Fruit fly (Drosophila melanogaster) whole organism, embryonic: ENCODE data around the gene Pgd.

ENCODE experiments used
- Aef1 ChIP-seq: fragments of 200-800 bp; sonication (Bioruptor generic); IDR thresholded peaks from 3 replicates; pipeline ENCODE4 v1.3.6; 2022; ENCODE audit warnings: missing biosample characterization, missing genetic modification characterization
- Atf3 ChIP-seq: fragments of 200-800 bp; sonication (Bioruptor generic); optimal IDR thresholded peaks from 3 replicates; lab custom pipeline; 2016; ENCODE audit warnings: missing biosample characterization, missing genetic modification characterization
- Blimp-1 ChIP-seq: fragments of 200-800 bp; sonication (Bioruptor generic); optimal IDR thresholded peaks from 3 replicates; lab custom pipeline; 2018; ENCODE audit warnings: missing biosample characterization, missing genetic modification characterization, mild to moderate bottlenecking, moderate library complexity, missing genetic modification reagents
- BtbVII ChIP-seq: fragments of 200-800 bp; sonication (Bioruptor generic); optimal IDR thresholded peaks from 3 replicates; lab custom pipeline; 2017; ENCODE audit warnings: missing biosample characterization, mild to moderate bottlenecking, missing genetic modification characterization
- CG10267 ChIP-seq: fragments of 200-800 bp; sonication (Bioruptor generic); optimal IDR thresholded peaks from 2 replicates; lab custom pipeline; 2018; ENCODE audit warnings: missing biosample characterization, mild to moderate bottlenecking, missing genetic modification characterization, moderate library complexity
- CG10366 ChIP-seq: fragments of 200-800 bp; sonication (Bioruptor generic); IDR thresholded peaks from 2 replicates; pipeline ENCODE4 v1.3.6; 2022; ENCODE audit warnings: missing biosample characterization, missing genetic modification characterization
- CG11695 ChIP-seq: fragments of 200-800 bp; sonication (Bioruptor generic); IDR thresholded peaks from 3 replicates; pipeline ENCODE4 v1.3.6; 2022; ENCODE audit warnings: missing biosample characterization, missing genetic modification characterization
- CG12236 ChIP-seq: fragments of 200-800 bp; sonication (Bioruptor generic); optimal IDR thresholded peaks from 2 replicates; lab custom pipeline; 2016; ENCODE audit warnings: missing biosample characterization, missing genetic modification characterization
- CG12942 ChIP-seq: fragments of 200-800 bp; sonication (Bioruptor generic); optimal IDR thresholded peaks from 3 replicates; lab custom pipeline; 2016; ENCODE audit warnings: missing biosample characterization, missing genetic modification characterization
- CG15011 ChIP-seq: fragments of 200-800 bp; sonication (Bioruptor generic); optimal IDR thresholded peaks from 3 replicates; lab custom pipeline; 2018; ENCODE audit warnings: missing biosample characterization, mild to moderate bottlenecking, missing genetic modification characterization
- CG1647 ChIP-seq: fragments of 200-800 bp; sonication (Bioruptor generic); optimal IDR thresholded peaks from 3 replicates; lab custom pipeline; 2016; ENCODE audit warnings: missing biosample characterization, missing genetic modification characterization
- CG16863 ChIP-seq: fragments of 200-800 bp; sonication (Bioruptor generic); optimal IDR thresholded peaks from 3 replicates; lab custom pipeline; 2016; ENCODE audit warnings: missing biosample characterization, missing genetic modification characterization
- CG1832 ChIP-seq: fragments of 200-800 bp; sonication (Bioruptor generic); optimal IDR thresholded peaks from 2 replicates; lab custom pipeline; 2017; ENCODE audit warnings: missing biosample characterization, mild to moderate bottlenecking, missing genetic modification characterization, inconsistent platforms
- CG18619 ChIP-seq: fragments of 200-800 bp; sonication (Bioruptor generic); optimal IDR thresholded peaks from 3 replicates; lab custom pipeline; 2017; ENCODE audit warnings: missing biosample characterization, mild to moderate bottlenecking, missing genetic modification characterization
- CG2199 ChIP-seq: fragments of 200-800 bp; sonication (Bioruptor generic); IDR thresholded peaks from 3 replicates; pipeline ENCODE4 v1.3.6; 2022; ENCODE audit warnings: missing biosample characterization, missing genetic modification characterization
- CG31388 ChIP-seq: fragments of 200-800 bp; sonication (Bioruptor generic); optimal IDR thresholded peaks from 2 replicates; lab custom pipeline; 2016; ENCODE audit warnings: missing biosample characterization, missing genetic modification characterization
- CG6654 ChIP-seq: fragments of 200-800 bp; sonication (Bioruptor generic); optimal IDR thresholded peaks from 2 replicates; lab custom pipeline; 2017; ENCODE audit warnings: missing biosample characterization, mild to moderate bottlenecking, missing genetic modification characterization
- CG6854 ChIP-seq: fragments of 200-800 bp; sonication (Bioruptor generic); optimal IDR thresholded peaks from 3 replicates; lab custom pipeline; 2017; ENCODE audit warnings: missing biosample characterization, mild to moderate bottlenecking, missing genetic modification characterization
- CG8359 ChIP-seq: fragments of 200-800 bp; sonication (Bioruptor generic); optimal IDR thresholded peaks from 2 replicates; lab custom pipeline; 2017; ENCODE audit warnings: missing biosample characterization, mild to moderate bottlenecking, missing genetic modification characterization, borderline replicate concordance
- CG8388 ChIP-seq: fragments of 200-800 bp; sonication (Bioruptor generic); optimal IDR thresholded peaks from 2 replicates; lab custom pipeline; 2019; ENCODE audit warnings: missing biosample characterization, mild to moderate bottlenecking, missing genetic modification characterization, moderate library complexity
- CG8765 ChIP-seq: fragments of 200-800 bp; sonication (Bioruptor generic); IDR thresholded peaks from 2 replicates; pipeline ENCODE4 v1.3.6; 2022; ENCODE audit warnings: missing biosample characterization, missing genetic modification characterization
- CoRest ChIP-seq: fragments of 200-800 bp; sonication (Bioruptor generic); optimal IDR thresholded peaks from 3 replicates; lab custom pipeline; 2018; ENCODE audit warnings: missing biosample characterization, mild to moderate bottlenecking, missing genetic modification characterization, moderate library complexity
- Dll ChIP-seq: fragments of 200-800 bp; sonication (Bioruptor generic); IDR thresholded peaks from 4 replicates; pipeline ENCODE4 v1.3.6; 2022; ENCODE audit warnings: missing biosample characterization, missing genetic modification characterization; ENCODE audit not compliant: partially characterized antibody
- Drgx ChIP-seq: fragments of 200-800 bp; sonication (Bioruptor generic); IDR thresholded peaks from 2 replicates; pipeline ENCODE4 v1.3.6; 2022; ENCODE audit warnings: missing biosample characterization, missing genetic modification characterization
- Fer3 ChIP-seq: fragments of 200-800 bp; sonication (Bioruptor generic); optimal IDR thresholded peaks from 2 replicates; lab custom pipeline; 2018; ENCODE audit warnings: missing biosample characterization, mild to moderate bottlenecking, missing genetic modification characterization, moderate library complexity
- GATAe ChIP-seq: fragments of 200-800 bp; sonication (Bioruptor generic); conservative IDR thresholded peaks from 2 replicates; pipeline ENCODE4 v1.3.6; 2022; ENCODE audit warnings: missing biosample characterization, missing genetic modification characterization
- Gsc ChIP-seq: fragments of 200-800 bp; sonication (Bioruptor generic); IDR thresholded peaks from 2 replicates; pipeline ENCODE4 v1.3.6; 2022; ENCODE audit warnings: missing biosample characterization, missing genetic modification characterization
- Gug ChIP-seq: fragments of 200-800 bp; sonication (Bioruptor generic); IDR thresholded peaks from 4 replicates; pipeline ENCODE4 v1.3.6; 2022; ENCODE audit warnings: missing biosample characterization, missing genetic modification characterization
- HmgD ChIP-seq: fragments of 200-800 bp; sonication (Bioruptor generic); optimal IDR thresholded peaks from 3 replicates; lab custom pipeline; 2016; ENCODE audit warnings: missing biosample characterization, missing genetic modification characterization
- Sin3A ChIP-seq: fragments of >200 bp; optimal IDR thresholded peaks from 2 replicates; lab custom pipeline; 2018
- Vsx1 ChIP-seq: fragments of 200-800 bp; sonication (Bioruptor generic); optimal IDR thresholded peaks from 2 replicates; lab custom pipeline; 2017; ENCODE audit warnings: missing biosample characterization, mild to moderate bottlenecking, missing genetic modification characterization, missing genetic modification reagents
- YL-1 ChIP-seq: fragments of 200-800 bp; sonication (Bioruptor generic); optimal IDR thresholded peaks from 3 replicates; lab custom pipeline; 2017; ENCODE audit warnings: missing biosample characterization, mild to moderate bottlenecking, missing genetic modification characterization
- bsh ChIP-seq, 2 experiments: fragments of 200-800 bp; sonication (Bioruptor generic); optimal IDR thresholded peaks; 2 replicates each; lab custom pipeline; 2017 to 2018; ENCODE audit warnings: mild to moderate bottlenecking in 2 of 2, missing biosample characterization in 2 of 2, missing genetic modification characterization in 2 of 2, moderate library complexity in 1 of 2
- cg ChIP-seq: fragments of 200-800 bp; sonication (Bioruptor generic); optimal IDR thresholded peaks from 3 replicates; lab custom pipeline; 2019; ENCODE audit warnings: missing biosample characterization, mild to moderate bottlenecking, missing genetic modification characterization, moderate library complexity
- dm ChIP-seq: fragments of 200-800 bp; sonication (Bioruptor generic); optimal IDR thresholded peaks from 3 replicates; lab custom pipeline; 2016; ENCODE audit warnings: missing biosample characterization, missing genetic modification characterization
- ems ChIP-seq: fragments of 200-800 bp; sonication (Bioruptor generic); optimal IDR thresholded peaks from 3 replicates; lab custom pipeline; 2016; ENCODE audit warnings: missing biosample characterization, missing genetic modification characterization
- exex ChIP-seq: fragments of 200-800 bp; sonication (Bioruptor generic); optimal IDR thresholded peaks from 4 replicates; lab custom pipeline; 2018; ENCODE audit warnings: missing biosample characterization, mild to moderate bottlenecking, missing genetic modification characterization, moderate library complexity
- grn ChIP-seq: fragments of 200-800 bp; sonication (Bioruptor generic); optimal IDR thresholded peaks from 3 replicates; lab custom pipeline; 2017; ENCODE audit warnings: missing biosample characterization, missing genetic modification characterization
- gsb ChIP-seq: fragments of 200-800 bp; sonication (Bioruptor generic); IDR thresholded peaks from 2 replicates; pipeline ENCODE4 v1.3.6; 2022; ENCODE audit warnings: missing biosample characterization, missing genetic modification characterization
- gsb-n ChIP-seq: fragments of 200-800 bp; sonication (Bioruptor generic); optimal IDR thresholded peaks from 3 replicates; lab custom pipeline; 2018; ENCODE audit warnings: missing biosample characterization, mild to moderate bottlenecking, missing genetic modification characterization
- lov ChIP-seq, 2 experiments: fragments of 200-800 bp in 1 of 2; fragments of >200 bp in 1 of 2; sonication (Bioruptor generic) in 1 of 2; IDR thresholded peaks in 1 of 2; optimal IDR thresholded peaks in 1 of 2; 2 replicates in 1 of 2; 3 replicates in 1 of 2; pipeline versions ENCODE4 v1.3.6 to Lab custom; 2017 to 2022; ENCODE audit warnings: missing biosample characterization in 1 of 2, missing genetic modification characterization in 1 of 2
- maf-S ChIP-seq: fragments of 200-800 bp; sonication (Bioruptor generic); optimal IDR thresholded peaks from 2 replicates; lab custom pipeline; 2016; ENCODE audit warnings: missing biosample characterization, missing genetic modification characterization
- mirr ChIP-seq: fragments of 200-800 bp; sonication (Bioruptor generic); optimal IDR thresholded peaks from 3 replicates; lab custom pipeline; 2018; ENCODE audit warnings: missing biosample characterization, mild to moderate bottlenecking, missing genetic modification characterization
- nerfin-1 ChIP-seq: fragments of 200-800 bp; sonication (Bioruptor generic); optimal IDR thresholded peaks from 3 replicates; lab custom pipeline; 2019; ENCODE audit warnings: missing biosample characterization, mild to moderate bottlenecking, missing genetic modification characterization, moderate library complexity
- nmo ChIP-seq: fragments of 200-800 bp; sonication (Bioruptor generic); optimal IDR thresholded peaks from 2 replicates; lab custom pipeline; 2018; ENCODE audit warnings: missing biosample characterization, mild to moderate bottlenecking, missing genetic modification characterization, moderate library complexity
- peb ChIP-seq: fragments of 200-800 bp; sonication (Bioruptor generic); IDR thresholded peaks from 2 replicates; pipeline ENCODE4 v1.3.6; 2022; ENCODE audit warnings: missing biosample characterization, missing genetic modification characterization
- pfk ChIP-seq: fragments of 200-800 bp; sonication (Bioruptor generic); optimal IDR thresholded peaks from 2 replicates; lab custom pipeline; 2018; ENCODE audit warnings: missing biosample characterization, mild to moderate bottlenecking, missing genetic modification characterization, moderate library complexity
- run ChIP-seq: fragments of 200-800 bp; sonication (Bioruptor generic); optimal IDR thresholded peaks from 3 replicates; lab custom pipeline; 2018; ENCODE audit warnings: missing biosample characterization, mild to moderate bottlenecking, missing genetic modification characterization
- sens-2 ChIP-seq: fragments of 200-800 bp; sonication (Bioruptor generic); IDR thresholded peaks from 2 replicates; pipeline ENCODE4 v1.3.6; 2022; ENCODE audit warnings: missing biosample characterization, missing genetic modification characterization
- tll ChIP-seq, 2 experiments: fragments of 200-800 bp in 1 of 2; fragments of >200 bp in 1 of 2; sonication (Bioruptor generic) in 1 of 2; optimal IDR thresholded peaks; 2 replicates each; lab custom pipeline; 2017 to 2019; ENCODE audit warnings: missing biosample characterization in 2 of 2, missing genetic modification characterization in 2 of 2, mild to moderate bottlenecking in 1 of 2, moderate library complexity in 1 of 2
- zfh2 ChIP-seq: fragments of 200-800 bp; sonication (Bioruptor generic); optimal IDR thresholded peaks from 2 replicates; lab custom pipeline; 2016; ENCODE audit warnings: missing biosample characterization, missing genetic modification characterization

Gene Pgd

DNA sequence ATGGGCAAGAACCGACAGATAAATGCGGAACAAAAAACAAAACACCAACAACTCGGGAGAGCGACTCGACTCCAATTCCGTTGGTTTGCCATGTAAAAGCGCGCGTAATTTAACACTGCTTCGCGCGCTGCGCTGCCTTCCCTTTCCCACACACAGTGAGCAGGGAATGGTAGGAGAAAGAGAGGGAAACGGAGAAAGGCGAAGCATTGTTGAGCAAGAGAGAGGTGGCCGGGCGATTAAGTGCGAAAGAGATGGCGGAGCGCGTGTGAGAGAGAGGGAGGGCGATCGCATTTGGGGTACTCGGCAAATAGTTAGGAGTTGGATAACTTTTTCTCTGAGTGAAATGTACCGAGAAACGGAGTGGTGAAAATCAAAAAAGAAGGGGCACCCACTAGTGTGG is 10.9 kb downstream of the Pgd start (continued):
- TF ChIP-seq dm (GFP tag; lab: Kevin White, UChicago) (no peak), CoRest (tag; lab: Kevin White, UChicago) (peak; percentile 18), cg (GFP tag; lab: Kevin White, UChicago) (peak; percentile 59), tll (GFP tag; optimal IDR thresholded peaks at IDR 0.05; lab: Kevin White, UChicago) (no peak), maf-S (GFP tag; lab: Kevin White, UChicago) (no peak), Fer3 (no peak), CG12942 (GFP tag; lab: Kevin White, UChicago) (no peak), CG1832 (peak; percentile 96), CG8388 (GFP tag; lab: Kevin White, UChicago) (no peak), Gug (GFP tag; lab: Robert Waterston, UW) (no peak), bsh (GFP tag; optimal IDR thresholded peaks at IDR 0.05; lab: Kevin White, UChicago) (peak in 1 of 2 experiments; percentile 7), grn (GFP tag; lab: Kevin White, UChicago) (no peak), mirr (GFP tag; lab: Kevin White, UChicago) (no peak), nerfin-1 (tag; lab: Kevin White, UChicago) (peak; percentile 10), Drgx (no peak), CG18619 (GFP tag; lab: Kevin White, UChicago) (no peak), CG31388 (no peak), Sin3A (lab: Kevin White, UChicago) (no peak), CG10366 (no peak), Atf3 (GFP tag; lab: Kevin White, UChicago) (no peak), Blimp-1 (GFP tag; lab: Kevin White, UChicago) (no peak), pfk (GFP tag; lab: Kevin White, UChicago) (no peak), sens-2 (no peak), CG8765 (GFP tag; lab: Robert Waterston, UW) (no peak), YL-1 (GFP tag; lab: Kevin White, UChicago) (peak; percentile 32), Vsx1 (GFP tag; lab: Kevin White, UChicago) (no peak), HmgD (GFP tag; lab: Kevin White, UChicago) (peak; percentile 52), CG1647 (GFP tag; lab: Kevin White, UChicago) (no peak), zfh2 (GFP tag; lab: Kevin White, UChicago) (no peak), CG6654 (no peak), exex (peak; percentile 9), Dll (GFP tag; lab: Robert Waterston, UW) (0 out of 4 replicates have a peak, but pooled peaks have one; percentile 22), ems (GFP tag; lab: Kevin White, UChicago) (no peak), BtbVII (no peak), CG6854 (GFP tag; lab: Kevin White, UChicago) (no peak), gsb (GFP tag; lab: Robert Waterston, UW) (no peak), CG12236 (no peak), run (tag; lab: Kevin White, UChicago) (no peak), CG11695 (GFP tag; lab: Robert Waterston, UW) (no peak), nmo (GFP tag; lab: Kevin White, UChicago) (peak; percentile 20), Aef1 (GFP tag; lab: Robert Waterston, UW) (no peak), GATAe (GFP tag; lab: Robert Waterston, UW) (no peak), lov (optimal IDR thresholded peaks at IDR 0.05; lab: Kevin White, UChicago) (no peak), lov (GFP tag; IDR thresholded peaks at IDR 0.05; lab: Robert Waterston, UW) (no peak), CG10267 (tag; lab: Kevin White, UChicago) (peak; percentile 20), CG15011 (GFP tag; lab: Kevin White, UChicago) (no peak), CG16863 (GFP tag; lab: Kevin White, UChicago) (no peak), Gsc (GFP tag; lab: Robert Waterston, UW) (no peak), peb (GFP tag; lab: Robert Waterston, UW) (no peak), CG2199 (peak; percentile 76; the same call in 2 of the 3 replicates), CG8359 (GFP tag; lab: Kevin White, UChicago) (no peak), gsb-n (tag; lab: Kevin White, UChicago) (no peak)
